Worm (Caenorhabditis elegans): ENCODE results near the gene M01B2.12.
"Not testable (repeated sequence)": the region's sequence is repeated elsewhere in the genome, so short reads cannot be mapped to it uniquely, and the experiment has no call there.

The M01B2.12 gene

DNA sequence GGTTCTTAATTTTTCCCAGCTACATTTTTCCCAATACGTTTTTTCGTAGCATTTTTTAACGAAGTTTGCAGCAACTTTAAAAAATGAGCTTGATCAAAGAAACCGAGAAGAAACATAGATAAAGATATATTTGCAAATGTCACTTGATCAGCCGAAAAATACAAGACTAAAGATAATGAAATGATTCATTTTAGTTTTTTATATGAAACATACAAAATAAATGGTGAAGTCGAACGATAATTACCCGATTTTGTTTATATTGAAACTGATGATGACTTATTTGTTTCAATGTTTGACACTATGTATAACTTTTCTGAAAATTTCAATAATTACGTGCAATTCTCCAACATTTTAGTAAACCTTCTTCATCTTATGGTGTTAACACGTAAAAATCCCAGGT, 4.3 kb upstream of the M01B2.12 start, which contains the start of gene srw-22:
Gene srw-22 (plus strand): TSS at position 301 of the 400 bp plus-strand sequence.
- TF ChIP-seq ceh-83 (GFP tag; optimal IDR thresholded peaks at IDR 0.05) = no peak
- no peak for TF ChIP-seq pha-4 (tag; optimal IDR thresholded peaks at IDR 0.05)
- no peak for TF ChIP-seq nhr-237 (tag; optimal IDR thresholded peaks at IDR 0.05)
- no peak for TF ChIP-seq hlh-1 (tag; optimal IDR thresholded peaks at IDR 0.05)
- TF ChIP-seq unc-39 (tag; optimal IDR thresholded peaks at IDR 0.05) = no peak

DNA sequence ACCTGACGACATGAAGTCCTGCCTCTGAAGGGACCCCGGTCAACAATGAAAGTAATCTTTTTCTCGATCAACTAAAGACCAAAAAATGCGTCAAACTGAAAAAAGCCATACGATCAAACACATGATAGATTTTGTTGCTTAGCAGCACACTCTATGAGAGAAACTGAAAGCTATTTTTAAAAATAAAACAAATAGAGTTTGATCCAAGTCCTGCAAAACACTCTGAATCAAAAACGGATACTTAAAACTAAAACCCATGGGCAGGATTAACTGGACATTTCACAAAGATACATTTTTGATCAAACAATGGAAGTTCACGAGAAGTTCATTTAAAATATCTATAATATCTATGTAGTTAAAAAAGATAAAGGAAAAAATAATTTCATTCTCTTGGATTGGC, 3.4 kb upstream of the M01B2.12 start, which contains the start of gene T10H4.13:
Gene T10H4.13 (minus strand): TSS at position 101 of the 400 bp plus-strand sequence.
- TF ChIP-seq unc-120 (tag; optimal IDR thresholded peaks at IDR 0.05; ENCODE audit: poor library complexity, severe bottlenecking) (no peak), zip-8 (tag; optimal IDR thresholded peaks at IDR 0.05) (no peak), lin-13 (tag; optimal IDR thresholded peaks at IDR 0.05) (no peak), tbx-8 (GFP tag; optimal IDR thresholded peaks at IDR 0.05) (no peak), drap-1 (GFP tag; optimal IDR thresholded peaks at IDR 0.05) (no peak), unc-62 (GFP tag; optimal IDR thresholded peaks at IDR 0.05) (no peak), mep-1 (tag; optimal IDR thresholded peaks at IDR 0.05) (no peak), hlh-1 (tag; optimal IDR thresholded peaks at IDR 0.05) (no peak), sem-2 (GFP tag; optimal IDR thresholded peaks at IDR 0.05) (no peak), ham-2 (GFP tag; optimal IDR thresholded peaks at IDR 0.05) (no peak), nhr-237 (tag; optimal IDR thresholded peaks at IDR 0.05) (no peak), lin-32 (GFP tag; optimal IDR thresholded peaks at IDR 0.05) (no peak), lsy-2 (tag; optimal IDR thresholded peaks at IDR 0.05) (no peak), mls-2 (tag; optimal IDR thresholded peaks at IDR 0.05) (no peak), mab-5 (tag; optimal IDR thresholded peaks at IDR 0.05) (no peak), cnd-1 (tag; optimal IDR thresholded peaks at IDR 0.05) (no peak), pha-4 (tag; optimal IDR thresholded peaks at IDR 0.05) (no peak)

DNA sequence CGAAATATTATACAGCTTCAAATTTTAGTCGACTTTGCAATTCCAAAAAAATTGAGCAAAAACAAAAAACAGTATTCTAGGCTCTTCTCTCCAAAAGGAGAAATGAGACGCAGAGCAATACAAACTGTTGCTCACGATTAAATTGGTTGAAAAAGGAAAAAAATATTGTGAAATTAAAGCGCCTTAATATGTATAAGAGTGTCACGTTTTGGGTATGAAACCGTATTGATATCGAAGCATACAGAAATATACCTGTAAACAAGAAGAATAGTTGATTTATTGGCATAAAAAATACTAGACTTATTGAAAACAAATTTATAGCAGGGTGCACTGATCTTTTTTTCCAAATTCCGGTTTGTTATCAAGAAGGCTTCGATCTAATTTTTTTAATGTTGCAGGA, 1.8 kb upstream of the M01B2.12 start, which contains the start of gene M01B2.13:
Gene M01B2.13 (minus strand): TSS at position 101 of the 400 bp plus-strand sequence.
- TF ChIP-seq ceh-39 (tag; optimal IDR thresholded peaks at IDR 0.05) (no peak), ceh-83 (GFP tag; optimal IDR thresholded peaks at IDR 0.05) (no peak)

DNA sequence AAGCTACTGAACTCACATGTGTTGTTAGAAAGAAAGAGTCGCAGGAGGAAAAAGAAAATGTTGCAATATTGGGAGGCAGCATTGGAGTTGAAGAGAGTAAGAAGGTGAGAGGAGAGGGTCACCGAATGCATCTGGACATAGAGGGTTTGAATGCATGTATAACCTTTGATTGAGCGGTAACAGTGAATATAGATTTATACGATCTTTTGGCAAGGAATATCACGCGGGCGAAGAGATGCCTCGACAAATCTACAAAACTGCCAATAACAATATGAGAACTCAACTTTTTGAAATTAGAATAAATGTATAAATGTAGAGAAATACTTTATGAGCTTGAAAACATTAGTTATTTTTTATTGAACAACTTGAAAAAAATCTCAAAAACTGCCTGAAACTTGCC, 1.7 kb downstream of the M01B2.12 start, which contains the start of gene M01B2.10:
Gene M01B2.10 (minus strand): TSS at position 101 of the 400 bp plus-strand sequence.
- TF ChIP-seq flh-1 (GFP tag; optimal IDR thresholded peaks at IDR 0.05); nhr-12 (tag; optimal IDR thresholded peaks at IDR 0.05); ham-2 (GFP tag; optimal IDR thresholded peaks at IDR 0.05): not testable (repeated sequence)

DNA sequence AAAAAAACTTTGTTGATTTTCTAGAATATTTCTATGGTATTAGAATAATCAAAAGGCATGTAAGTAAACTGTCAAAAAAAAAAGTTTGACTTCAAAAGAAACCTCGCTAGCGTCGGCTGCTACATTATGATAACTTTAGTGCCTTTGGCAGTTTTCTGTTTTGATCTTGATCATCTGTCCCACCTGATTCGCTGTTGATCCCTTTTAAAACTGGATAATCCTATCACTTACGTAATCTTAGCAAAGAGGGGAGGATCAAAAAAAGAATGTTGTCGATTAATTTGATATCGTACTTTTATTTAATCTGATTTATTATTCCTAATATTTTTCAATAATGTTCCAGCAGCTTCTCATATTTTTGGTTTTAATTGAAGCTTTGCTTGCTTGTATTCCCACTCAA, 4.1 kb downstream of the M01B2.12 start, which contains the start of gene M01B2.8:
Gene M01B2.8 (plus strand): TSS at position 301 of the 400 bp plus-strand sequence.
- TF ChIP-seq ces-1 (GFP tag; optimal IDR thresholded peaks at IDR 0.05) (no peak), nhr-2 (tag; optimal IDR thresholded peaks at IDR 0.05) (no peak), sem-2 (GFP tag; optimal IDR thresholded peaks at IDR 0.05) (no peak), bed-3 (GFP tag; optimal IDR thresholded peaks at IDR 0.05) (no peak), pha-4 (tag; optimal IDR thresholded peaks at IDR 0.05) (no peak), zip-8 (tag; optimal IDR thresholded peaks at IDR 0.05) (no peak), unc-62 (GFP tag; optimal IDR thresholded peaks at IDR 0.05) (no peak), unc-39 (tag; optimal IDR thresholded peaks at IDR 0.05) (no peak), nhr-12 (tag; optimal IDR thresholded peaks at IDR 0.05) (no peak)

DNA sequence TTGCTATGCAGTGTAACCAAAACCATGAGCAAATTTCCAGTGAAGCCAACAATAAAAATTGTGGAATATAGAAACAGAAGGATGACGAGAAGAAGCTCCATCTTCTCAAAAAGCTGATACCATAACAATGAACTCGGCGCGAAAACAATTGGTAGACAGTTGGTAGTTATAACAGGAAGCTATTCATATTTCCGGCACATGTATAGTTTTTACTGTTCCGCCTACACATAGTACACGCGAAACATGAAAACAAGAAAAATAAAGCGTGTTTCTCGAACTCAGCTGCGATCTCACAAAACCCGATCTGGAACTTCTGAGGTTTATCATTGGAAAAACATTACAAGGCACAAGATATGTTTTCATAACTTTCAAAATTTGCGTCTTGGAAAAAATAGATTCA, 5.0 kb downstream of the M01B2.12 start, which contains the start of gene srsx-37:
Gene srsx-37 (minus strand): TSS at position 101 of the 400 bp plus-strand sequence.
- no peak for TF ChIP-seq zip-8 (tag; optimal IDR thresholded peaks at IDR 0.05)

DNA sequence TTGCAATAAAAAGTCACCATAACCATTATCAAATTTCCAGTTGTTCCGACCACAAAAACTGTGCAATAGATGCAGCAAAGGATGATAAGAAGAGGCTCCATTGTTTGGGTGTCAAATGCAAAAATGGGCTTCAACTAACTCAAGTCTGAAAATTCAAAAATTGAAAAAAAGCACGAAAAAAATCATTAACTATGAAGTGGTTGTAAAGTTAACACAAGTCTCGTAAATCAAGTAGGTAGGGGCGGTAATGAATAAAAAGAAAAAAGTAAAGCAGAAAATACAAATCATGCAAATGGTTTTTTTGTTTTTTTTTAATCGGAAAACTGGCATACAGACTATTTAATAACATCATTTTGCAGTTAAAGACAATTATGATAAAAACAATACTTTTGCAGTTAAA, 7.4 kb downstream of the M01B2.12 start, which contains the start of gene srsx-39:
Gene srsx-39 (minus strand): TSS at position 101 of the 400 bp plus-strand sequence.
- TF ChIP-seq nhr-28 (tag; optimal IDR thresholded peaks at IDR 0.05); sem-2 (GFP tag; optimal IDR thresholded peaks at IDR 0.05); sptf-1 (tag; optimal IDR thresholded peaks at IDR 0.05): not testable (repeated sequence)

Measured in whole organism, mixed stage, embryonic.